Worm (Caenorhabditis elegans): ENCODE results near the gene rocf-1.
A peak's percentile ranks its signal among the peaks of the same experiment; 100 is the strongest.

The rocf-1 gene

ce11 chrV:15497731-15498130 lies 33.4 kb upstream of the rocf-1 start (continued):
- TF ChIP-seq nhr-111 (GFP tag; optimal IDR thresholded peaks at IDR 0.05): no peak
- TF ChIP-seq hlh-11 (tag; optimal IDR thresholded peaks at IDR 0.05): peak; percentile 93
- TF ChIP-seq spr-3 (GFP tag; optimal IDR thresholded peaks at IDR 0.05): no peak
- TF ChIP-seq rbr-2 (tag; optimal IDR thresholded peaks at IDR 0.05): peak; percentile 7
- no peak for TF ChIP-seq hlh-30 (tag; optimal IDR thresholded peaks at IDR 0.05; ENCODE audit: insufficient read depth)
- peak; percentile 59; the same call in 1 of the 2 replicates for TF ChIP-seq dmd-8 (GFP tag; IDR thresholded peaks at IDR 0.05)
- TF ChIP-seq Y48G9A.11 (GFP tag; IDR thresholded peaks at IDR 0.05): no peak
- TF ChIP-seq daf-16 (GFP tag; optimal IDR thresholded peaks at IDR 0.05): peak in 1 of 2 experiments; percentile 75
- peak; percentile 98 for TF ChIP-seq daf-16 (tag; optimal IDR thresholded peaks at IDR 0.05)
- TF ChIP-seq zfp-2 (tag; optimal IDR thresholded peaks at IDR 0.05): no peak
- TF ChIP-seq cey-2 (tag; optimal IDR thresholded peaks at IDR 0.05; ENCODE audit: borderline replicate concordance, insufficient read depth): no peak
- TF ChIP-seq nhr-6 (tag; optimal IDR thresholded peaks at IDR 0.05): peak; percentile 89
- no peak for TF ChIP-seq ama-1 (optimal IDR thresholded peaks at IDR 0.05)
- no peak for TF ChIP-seq ceh-32 (tag; optimal IDR thresholded peaks at IDR 0.05; ENCODE audit: poor library complexity)
- TF ChIP-seq nhr-237 (tag; optimal IDR thresholded peaks at IDR 0.05): no peak
- TF ChIP-seq pqm-1 (tag; optimal IDR thresholded peaks at IDR 0.05): peak; percentile 59
- TF ChIP-seq nhr-10 (tag; optimal IDR thresholded peaks at IDR 0.05): no peak
- TF ChIP-seq ceh-20 (GFP tag; IDR thresholded peaks at IDR 0.05): no peak
- TF ChIP-seq fkh-10 (GFP tag; optimal IDR thresholded peaks at IDR 0.05): no peak
- TF ChIP-seq fos-1 (tag; optimal IDR thresholded peaks at IDR 0.05): peak; percentile 56
- TF ChIP-seq egl-27 (tag; optimal IDR thresholded peaks at IDR 0.05): no peak
- TF ChIP-seq sdz-12 (GFP tag; optimal IDR thresholded peaks at IDR 0.05): no peak
- peak; percentile 90 for TF ChIP-seq dve-1 (tag; optimal IDR thresholded peaks at IDR 0.05; ENCODE audit: insufficient read depth)
- TF ChIP-seq daf-12 (tag; optimal IDR thresholded peaks at IDR 0.05): no peak
- no peak for TF ChIP-seq F49E8.2 (tag; optimal IDR thresholded peaks at IDR 0.05; ENCODE audit: borderline replicate concordance)
- TF ChIP-seq ceh-28 (tag; optimal IDR thresholded peaks at IDR 0.05): peak; percentile 17
- TF ChIP-seq ceh-44 (GFP tag; IDR thresholded peaks at IDR 0.05): no peak
- no peak for TF ChIP-seq R02D3.7 (tag; optimal IDR thresholded peaks at IDR 0.05)
- TF ChIP-seq tra-1 (GFP tag; IDR thresholded peaks at IDR 0.05): no peak
- no peak for TF ChIP-seq zip-11 (GFP tag; IDR thresholded peaks at IDR 0.05)
- TF ChIP-seq lin-38 (GFP tag; IDR thresholded peaks at IDR 0.05): no peak
- 0 out of 2 replicates have a peak, but pooled peaks have one; percentile 36 for TF ChIP-seq D1046.2 (GFP tag; IDR thresholded peaks at IDR 0.05)
- TF ChIP-seq ceh-82 (tag; optimal IDR thresholded peaks at IDR 0.05): no peak
- TF ChIP-seq dmd-6 (GFP tag; IDR thresholded peaks at IDR 0.05): no peak; the same call in 1 of the 2 replicates
- TF ChIP-seq nhr-77 (tag; optimal IDR thresholded peaks at IDR 0.05): no peak
- no peak for TF ChIP-seq ztf-7 (tag; optimal IDR thresholded peaks at IDR 0.05)
- TF ChIP-seq ces-1 (GFP tag; optimal IDR thresholded peaks at IDR 0.05): no peak
- no peak for TF ChIP-seq snpc-1.2 (GFP tag; IDR thresholded peaks at IDR 0.05)
- TF ChIP-seq nhr-42 (GFP tag; IDR thresholded peaks at IDR 0.05): no peak
- TF ChIP-seq nhr-41 (GFP tag; IDR thresholded peaks at IDR 0.05): peak; percentile 95
- peak; percentile 37 for TF ChIP-seq dpl-1 (GFP tag; optimal IDR thresholded peaks at IDR 0.05)
- no peak for TF ChIP-seq hmg-1.1 (GFP tag; IDR thresholded peaks at IDR 0.05)
- no peak for TF ChIP-seq mdt-29 (GFP tag; IDR thresholded peaks at IDR 0.05)

ce11 chrV:15495169-15495568 lies 30.9 kb upstream of the rocf-1 start, which contains the start of gene srh-219:
Gene srh-219, plus strand, starts transcription at chrV:15495469.
- no peak for TF ChIP-seq snpc-1.2 (GFP tag; IDR thresholded peaks at IDR 0.05)
- no peak for TF ChIP-seq zag-1 (tag; optimal IDR thresholded peaks at IDR 0.05)
